Fruit fly (Drosophila melanogaster): ENCODE measurements around the gene CG14321.

CG14321 gene

dm6 chr3R:17703691-17704537 is 29.5 kb upstream of the CG14321 start (continued):
- TF ChIP-seq CG6683 (GFP tag; optimal IDR thresholded peaks at IDR 0.05) = peak; percentile 96
- TF ChIP-seq Spps (tag; optimal IDR thresholded peaks at IDR 0.05) = peak; percentile 97
- TF ChIP-seq B-H1 (GFP tag; IDR thresholded peaks at IDR 0.05) = peak; percentile 99
- TF ChIP-seq H15 (GFP tag; IDR thresholded peaks at IDR 0.05) = peak; percentile 99
- peak; percentile 99 for TF ChIP-seq Awh (GFP tag; IDR thresholded peaks at IDR 0.05)
- peak; percentile 99 for TF ChIP-seq CG2120 (GFP tag; optimal IDR thresholded peaks at IDR 0.05)
- TF ChIP-seq ash1 (GFP tag; optimal IDR thresholded peaks at IDR 0.05) = peak; percentile 80
- peak; percentile 98 for TF ChIP-seq HmgZ (tag; optimal IDR thresholded peaks at IDR 0.05)
- no peak for TF ChIP-seq CG16813 (GFP tag; IDR thresholded peaks at IDR 0.05; ENCODE audit: partially characterized antibody)
- TF ChIP-seq h (optimal IDR thresholded peaks at IDR 0.05) = no peak
- TF ChIP-seq CG18011 (GFP tag; optimal IDR thresholded peaks at IDR 0.05) = peak; percentile 93
- TF ChIP-seq CG11093 (GFP tag; IDR thresholded peaks at IDR 0.05) = peak; percentile 98
- TF ChIP-seq CG15514 (GFP tag; optimal IDR thresholded peaks at IDR 0.05) = peak; percentile 95
- TF ChIP-seq Nf-YA (GFP tag; IDR thresholded peaks at IDR 0.05) = peak; percentile 98
- peak; percentile 99 for TF ChIP-seq otp (GFP tag; IDR thresholded peaks at IDR 0.05)
- TF ChIP-seq tio (GFP tag; optimal IDR thresholded peaks at IDR 0.05) = peak; percentile 100
- peak; percentile 99 for TF ChIP-seq Fer3 (tag; optimal IDR thresholded peaks at IDR 0.05)
- peak; percentile 89 for TF ChIP-seq E2f2 (GFP tag; IDR thresholded peaks at IDR 0.05)
- peak; percentile 98 for TF ChIP-seq Dek (tag; optimal IDR thresholded peaks at IDR 0.05)
- peak; percentile 99 for TF ChIP-seq da (GFP tag; optimal IDR thresholded peaks at IDR 0.05)
- TF ChIP-seq CG7271 (tag; optimal IDR thresholded peaks at IDR 0.05) = peak; percentile 91
- TF ChIP-seq CG4820 (GFP tag; optimal IDR thresholded peaks at IDR 0.05) = peak; percentile 98
- TF ChIP-seq Bdp1 (GFP tag; optimal IDR thresholded peaks at IDR 0.05) = peak; percentile 95
- peak; percentile 99 for TF ChIP-seq H2.0 (GFP tag; IDR thresholded peaks at IDR 0.05)
- peak; percentile 99 for TF ChIP-seq dati (GFP tag; IDR thresholded peaks at IDR 0.05)
- TF ChIP-seq CG18262 (tag; optimal IDR thresholded peaks at IDR 0.05) = peak; percentile 99
- TF ChIP-seq schlank (tag; optimal IDR thresholded peaks at IDR 0.05) = peak; percentile 97
- peak; percentile 93 for TF ChIP-seq aop (GFP tag; IDR thresholded peaks at IDR 0.05)
- peak; percentile 99 for TF ChIP-seq fd3F (GFP tag; optimal IDR thresholded peaks at IDR 0.05)
- TF ChIP-seq HLH3B (GFP tag; IDR thresholded peaks at IDR 0.05) = peak; percentile 99
- peak; percentile 99 for TF ChIP-seq lbe (GFP tag; optimal IDR thresholded peaks at IDR 0.05)
- no peak for TF ChIP-seq eve (GFP tag; optimal IDR thresholded peaks at IDR 0.05)
- TF ChIP-seq kah (GFP tag; optimal IDR thresholded peaks at IDR 0.05) = peak; percentile 90
- TF ChIP-seq jigr1 (GFP tag; IDR thresholded peaks at IDR 0.05) = peak; percentile 97
- no peak for TF ChIP-seq mld (GFP tag; IDR thresholded peaks at IDR 0.05; ENCODE audit: partially characterized antibody)
- TF ChIP-seq ERR (GFP tag; optimal IDR thresholded peaks at IDR 0.05) = peak; percentile 98
- peak; percentile 99 for TF ChIP-seq CG14050 (GFP tag; IDR thresholded peaks at IDR 0.05)
- TF ChIP-seq kay (GFP tag; optimal IDR thresholded peaks at IDR 0.05) = peak; percentile 99
- TF ChIP-seq NC2β (GFP tag; optimal IDR thresholded peaks at IDR 0.05) = peak; percentile 99
- no peak; the same call in 1 of the 2 replicates for TF ChIP-seq sna (GFP tag; IDR thresholded peaks at IDR 0.05; ENCODE audit: partially characterized antibody)
- TF ChIP-seq Ptx1 (GFP tag; IDR thresholded peaks at IDR 0.05) = peak; percentile 99
- peak; percentile 99 for TF ChIP-seq Dbx (GFP tag; IDR thresholded peaks at IDR 0.05)
- peak; percentile 86 for TF ChIP-seq MESR4 (GFP tag; optimal IDR thresholded peaks at IDR 0.05)
- no peak for TF ChIP-seq Trl (optimal IDR thresholded peaks at IDR 0.05)
- peak; percentile 99 for TF ChIP-seq Trl (GFP tag; optimal IDR thresholded peaks at IDR 0.05)
- peak; percentile 99 for TF ChIP-seq slbo (GFP tag; IDR thresholded peaks at IDR 0.05)
- TF ChIP-seq CG13296 (GFP tag; optimal IDR thresholded peaks at IDR 0.05) = peak; percentile 96
- TF ChIP-seq zen2 (GFP tag; IDR thresholded peaks at IDR 0.05; ENCODE audit: partially characterized antibody) = no peak
- peak; percentile 98 for TF ChIP-seq CG11398 (GFP tag; optimal IDR thresholded peaks at IDR 0.05)
- no peak for TF ChIP-seq hb (GFP tag; IDR thresholded peaks at IDR 0.05; ENCODE audit: partially characterized antibody)
